Fruit fly (Drosophila melanogaster) whole organism, embryonic: Measurements from ENCODE around the gene sol.

ENCODE experiments used
- Antp ChIP-seq: fragments of 200-800 bp; sonication (Bioruptor generic); optimal IDR thresholded peaks from 3 replicates; lab custom pipeline; 2016; ENCODE audit warnings: missing biosample characterization, missing genetic modification characterization
- BtbVII ChIP-seq: fragments of 200-800 bp; sonication (Bioruptor generic); optimal IDR thresholded peaks from 3 replicates; lab custom pipeline; 2017; ENCODE audit warnings: missing biosample characterization, mild to moderate bottlenecking, missing genetic modification characterization
- CG10209 ChIP-seq: fragments of 200-800 bp; sonication (Bioruptor generic); optimal IDR thresholded peaks from 3 replicates; lab custom pipeline; 2017; ENCODE audit warnings: missing biosample characterization, mild to moderate bottlenecking, missing genetic modification characterization, missing genetic modification reagents
- CG10274 ChIP-seq: fragments of 200-800 bp; sonication (Bioruptor generic); optimal IDR thresholded peaks from 3 replicates; lab custom pipeline; 2017; ENCODE audit warnings: missing biosample characterization, mild to moderate bottlenecking, missing genetic modification characterization
- CG12219 ChIP-seq: fragments of 200-800 bp; sonication (Bioruptor generic); optimal IDR thresholded peaks from 3 replicates; lab custom pipeline; 2018; ENCODE audit warnings: missing biosample characterization, mild to moderate bottlenecking, missing genetic modification characterization
- CG12769 ChIP-seq: fragments of 200-800 bp; sonication (Bioruptor generic); optimal IDR thresholded peaks from 2 replicates; lab custom pipeline; 2019; ENCODE audit warnings: missing biosample characterization, mild to moderate bottlenecking, missing genetic modification characterization, moderate library complexity
- CG14965 ChIP-seq: fragments of 200-800 bp; sonication (Bioruptor generic); optimal IDR thresholded peaks from 2 replicates; lab custom pipeline; 2016; ENCODE audit warnings: missing biosample characterization, missing genetic modification characterization, borderline replicate concordance
- CG15073 ChIP-seq: fragments of 200-800 bp; sonication (Bioruptor generic); optimal IDR thresholded peaks from 2 replicates; lab custom pipeline; 2016; ENCODE audit warnings: missing biosample characterization, missing genetic modification characterization
- CG17359 ChIP-seq: fragments of 200-800 bp; sonication (Bioruptor generic); optimal IDR thresholded peaks from 3 replicates; lab custom pipeline; 2018; ENCODE audit warnings: missing biosample characterization, mild to moderate bottlenecking, missing genetic modification characterization, moderate library complexity
- CG17612 ChIP-seq: fragments of 200-800 bp; sonication (Bioruptor generic); IDR thresholded peaks from 2 replicates; pipeline ENCODE4 v1.3.6; 2022; ENCODE audit warnings: missing biosample characterization, missing genetic modification characterization
- CG30431 ChIP-seq: fragments of 200-800 bp; sonication (Bioruptor generic); optimal IDR thresholded peaks from 2 replicates; lab custom pipeline; 2017; ENCODE audit warnings: missing biosample characterization, missing genetic modification characterization
- CG31224 ChIP-seq: fragments of 200-800 bp; sonication (Bioruptor generic); IDR thresholded peaks from 2 replicates; pipeline ENCODE4 v1.3.6; 2022; ENCODE audit warnings: missing biosample characterization, missing genetic modification characterization
- CG3847 ChIP-seq: fragments of 200-800 bp; sonication (Bioruptor generic); IDR thresholded peaks from 2 replicates; pipeline ENCODE4 v1.3.6; 2022; ENCODE audit warnings: missing biosample characterization, missing genetic modification characterization
- CG4424 ChIP-seq: fragments of 200-800 bp; sonication (Bioruptor generic); optimal IDR thresholded peaks from 3 replicates; lab custom pipeline; 2016; ENCODE audit warnings: missing biosample characterization, missing genetic modification characterization
- CG4820 ChIP-seq: fragments of 200-800 bp; sonication (Bioruptor generic); optimal IDR thresholded peaks from 3 replicates; lab custom pipeline; 2016; ENCODE audit warnings: missing biosample characterization, missing genetic modification characterization
- CG6272 ChIP-seq: fragments of 200-800 bp; sonication (Bioruptor generic); IDR thresholded peaks from 2 replicates; pipeline ENCODE4 v1.3.6; 2022; ENCODE audit warnings: missing biosample characterization, missing genetic modification characterization
- CG6791 ChIP-seq: fragments of 200-800 bp; sonication (Bioruptor generic); IDR thresholded peaks from 3 replicates; pipeline ENCODE4 v1.3.6; 2022; ENCODE audit warnings: missing biosample characterization, missing genetic modification characterization; ENCODE audit not compliant: partially characterized antibody
- CG6854 ChIP-seq: fragments of 200-800 bp; sonication (Bioruptor generic); optimal IDR thresholded peaks from 3 replicates; lab custom pipeline; 2017; ENCODE audit warnings: missing biosample characterization, mild to moderate bottlenecking, missing genetic modification characterization
- CG7556 ChIP-seq: fragments of 200-800 bp; sonication (Bioruptor generic); optimal IDR thresholded peaks from 2 replicates; lab custom pipeline; 2017; ENCODE audit warnings: missing biosample characterization, mild to moderate bottlenecking, missing genetic modification characterization
- CG7745 ChIP-seq: fragments of 200-800 bp; sonication (Bioruptor generic); optimal IDR thresholded peaks from 2 replicates; lab custom pipeline; 2018; ENCODE audit warnings: missing biosample characterization, mild to moderate bottlenecking, missing genetic modification characterization, moderate library complexity
- CG7963 ChIP-seq: fragments of 200-800 bp; sonication (Bioruptor generic); IDR thresholded peaks from 3 replicates; pipeline ENCODE4 v1.3.6; 2022; ENCODE audit warnings: missing biosample characterization, missing genetic modification characterization; ENCODE audit not compliant: partially characterized antibody
- CG8290 ChIP-seq, 3 experiments: fragments of 200-800 bp; sonication (Bioruptor generic); optimal IDR thresholded peaks; 2 replicates each; lab custom pipeline; 2016 to 2019; ENCODE audit warnings: missing biosample characterization in 3 of 3, missing genetic modification characterization in 3 of 3, mild to moderate bottlenecking in 2 of 3, moderate library complexity in 1 of 3
- CG9609 ChIP-seq: fragments of 200-800 bp; sonication (Bioruptor generic); optimal IDR thresholded peaks from 3 replicates; lab custom pipeline; 2016; ENCODE audit warnings: missing biosample characterization, missing genetic modification characterization
- CrebB ChIP-seq: fragments of 200-800 bp; sonication (Bioruptor generic); optimal IDR thresholded peaks from 3 replicates; lab custom pipeline; 2018; ENCODE audit warnings: missing biosample characterization, mild to moderate bottlenecking, missing genetic modification characterization
- Dek ChIP-seq: fragments of 200-800 bp; sonication (Bioruptor generic); optimal IDR thresholded peaks from 3 replicates; lab custom pipeline; 2019; ENCODE audit warnings: missing biosample characterization, mild to moderate bottlenecking, missing genetic modification characterization, moderate library complexity
- Doc3 ChIP-seq: fragments of 200-800 bp; sonication (Bioruptor generic); IDR thresholded peaks from 3 replicates; pipeline ENCODE4 v1.3.6; 2022; ENCODE audit warnings: missing biosample characterization, missing genetic modification characterization; ENCODE audit not compliant: partially characterized antibody
- Dp ChIP-seq: fragments of 200-800 bp; sonication (Bioruptor generic); optimal IDR thresholded peaks from 2 replicates; lab custom pipeline; 2018; ENCODE audit warnings: missing biosample characterization, mild to moderate bottlenecking, missing genetic modification characterization, moderate library complexity
- Fer1 ChIP-seq: fragments of 200-800 bp; sonication (Bioruptor generic); optimal IDR thresholded peaks from 2 replicates; lab custom pipeline; 2017; ENCODE audit warnings: missing biosample characterization, mild to moderate bottlenecking, missing genetic modification characterization
- HHEX ChIP-seq: fragments of 200-800 bp; sonication (Bioruptor generic); optimal IDR thresholded peaks from 3 replicates; lab custom pipeline; 2017; ENCODE audit warnings: missing biosample characterization, mild to moderate bottlenecking, missing genetic modification characterization, missing genetic modification reagents
- HLH4C ChIP-seq: fragments of 200-800 bp; sonication (Bioruptor generic); IDR thresholded peaks from 3 replicates; pipeline ENCODE4 v1.3.6; 2022; ENCODE audit warnings: missing biosample characterization, missing genetic modification characterization; ENCODE audit not compliant: partially characterized antibody
- HmgD ChIP-seq: fragments of 200-800 bp; sonication (Bioruptor generic); optimal IDR thresholded peaks from 3 replicates; lab custom pipeline; 2016; ENCODE audit warnings: missing biosample characterization, missing genetic modification characterization
- Sry-β ChIP-seq: fragments of 200-800 bp; sonication (Bioruptor generic); optimal IDR thresholded peaks from 2 replicates; lab custom pipeline; 2018; ENCODE audit warnings: missing biosample characterization, mild to moderate bottlenecking, missing genetic modification characterization, moderate library complexity
- Vsx1 ChIP-seq: fragments of 200-800 bp; sonication (Bioruptor generic); optimal IDR thresholded peaks from 2 replicates; lab custom pipeline; 2017; ENCODE audit warnings: missing biosample characterization, mild to moderate bottlenecking, missing genetic modification characterization, missing genetic modification reagents
- Xrp1 ChIP-seq: fragments of 200-800 bp; sonication (Bioruptor generic); IDR thresholded peaks from 2 replicates; pipeline ENCODE4 v1.3.6; 2022; ENCODE audit warnings: missing biosample characterization, missing genetic modification characterization
- ab ChIP-seq: fragments of 200-800 bp; sonication (Bioruptor generic); optimal IDR thresholded peaks from 2 replicates; lab custom pipeline; 2016; ENCODE audit warnings: missing biosample characterization, missing genetic modification characterization
- chif ChIP-seq, 2 experiments: fragments of 200-800 bp; sonication (Bioruptor generic); optimal IDR thresholded peaks; 3 replicates each; lab custom pipeline; 2016; ENCODE audit warnings: missing biosample characterization in 2 of 2, missing genetic modification characterization in 2 of 2
- crol ChIP-seq: fragments of 200-800 bp; sonication (Bioruptor generic); IDR thresholded peaks from 2 replicates; pipeline ENCODE4 v1.3.6; 2022; ENCODE audit warnings: missing biosample characterization, missing genetic modification characterization
- danr ChIP-seq: fragments of 200-800 bp; sonication (Bioruptor generic); IDR thresholded peaks from 2 replicates; pipeline ENCODE4 v1.3.6; 2022; ENCODE audit warnings: missing biosample characterization, missing genetic modification characterization
- disco-r ChIP-seq: fragments of 200-800 bp; sonication (Bioruptor generic); optimal IDR thresholded peaks from 2 replicates; lab custom pipeline; 2016; ENCODE audit warnings: missing biosample characterization, missing genetic modification characterization
- ewg ChIP-seq: fragments of 200-800 bp; sonication (Bioruptor generic); optimal IDR thresholded peaks from 3 replicates; lab custom pipeline; 2017; ENCODE audit warnings: mild to moderate bottlenecking, missing biosample characterization, missing genetic modification reagents, missing genetic modification characterization
- fd64A ChIP-seq: fragments of 200-800 bp; sonication (Bioruptor generic); optimal IDR thresholded peaks from 3 replicates; lab custom pipeline; 2018; ENCODE audit warnings: missing biosample characterization, mild to moderate bottlenecking, missing genetic modification characterization
- gcm ChIP-seq: fragments of 200-800 bp; sonication (Bioruptor generic); optimal IDR thresholded peaks from 2 replicates; lab custom pipeline; 2019; ENCODE audit warnings: missing biosample characterization, mild to moderate bottlenecking, missing genetic modification characterization, moderate library complexity
- gem ChIP-seq: fragments of 200-800 bp; sonication (Bioruptor generic); optimal IDR thresholded peaks from 2 replicates; lab custom pipeline; 2019; ENCODE audit warnings: missing biosample characterization, mild to moderate bottlenecking, missing genetic modification characterization, moderate library complexity
- knrl ChIP-seq: fragments of 200-800 bp; sonication (Bioruptor generic); IDR thresholded peaks from 3 replicates; pipeline ENCODE4 v1.3.6; 2022; ENCODE audit warnings: missing biosample characterization, missing genetic modification characterization; ENCODE audit not compliant: partially characterized antibody
- pho ChIP-seq: fragments of 200-800 bp; sonication (Bioruptor generic); optimal IDR thresholded peaks from 2 replicates; lab custom pipeline; 2016; ENCODE audit warnings: missing biosample characterization, missing genetic modification characterization
- pum ChIP-seq: fragments of 200-800 bp; sonication (Bioruptor generic); optimal IDR thresholded peaks from 2 replicates; lab custom pipeline; 2016; ENCODE audit warnings: missing biosample characterization, missing genetic modification characterization
- ro ChIP-seq: fragments of 200-800 bp; sonication (Bioruptor generic); IDR thresholded peaks from 2 replicates; pipeline ENCODE4 v1.3.6; 2022; ENCODE audit warnings: missing biosample characterization, missing genetic modification characterization
- vfl ChIP-seq: fragments of 200-800 bp; sonication (Bioruptor generic); optimal IDR thresholded peaks from 2 replicates; lab custom pipeline; 2016; ENCODE audit warnings: missing biosample characterization, missing genetic modification characterization
- wek ChIP-seq: fragments of 200-800 bp; sonication (Bioruptor generic); optimal IDR thresholded peaks from 3 replicates; lab custom pipeline; 2018; ENCODE audit warnings: missing biosample characterization, mild to moderate bottlenecking, missing genetic modification characterization, moderate library complexity

Gene sol

DNA sequence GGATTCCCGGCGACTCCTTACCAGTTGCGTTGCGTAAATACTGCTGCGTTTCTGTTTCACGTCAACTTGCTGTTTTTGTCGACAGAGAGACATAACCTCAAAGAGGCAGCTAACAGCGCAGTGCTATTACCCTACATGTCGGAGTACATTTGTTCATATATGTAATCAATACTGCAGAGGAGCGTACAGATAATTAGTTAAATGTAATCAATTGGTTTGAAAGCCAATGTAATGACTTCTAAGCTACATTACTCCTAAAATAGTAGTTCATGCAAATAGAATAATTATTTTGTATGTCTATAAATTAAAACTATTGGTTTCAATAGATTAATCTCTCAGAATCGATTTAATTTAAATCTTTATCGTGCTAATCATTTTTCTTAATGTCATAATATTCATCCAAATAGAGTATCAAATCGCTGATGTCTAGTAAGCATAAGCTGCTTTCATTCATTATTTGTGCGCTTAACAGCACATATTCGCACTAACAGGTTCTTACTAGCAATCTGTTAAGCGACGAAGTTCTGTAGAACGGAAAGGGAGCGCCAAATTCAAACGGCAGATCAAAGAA is 30.8 kb upstream of the sol start, which contains the start of the genes SLIRP1 and anox (continued):
- no peak for TF ChIP-seq knrl (GFP tag; lab: Robert Waterston, UW)
- peak; percentile 68 for TF ChIP-seq CG10274 (GFP tag; lab: Kevin White, UChicago)
- peak; percentile 81 for TF ChIP-seq pho (GFP tag; lab: Kevin White, UChicago)
- peak; percentile 71 for TF ChIP-seq pum (GFP tag; lab: Kevin White, UChicago)
- peak; percentile 78 for TF ChIP-seq CrebB (tag; lab: Kevin White, UChicago)
- TF ChIP-seq CG7745 = no peak
- peak; percentile 54 to 79 for TF ChIP-seq chif (GFP tag; optimal IDR thresholded peaks at IDR 0.05; lab: Kevin White, UChicago)
- TF ChIP-seq CG3847 = peak; percentile 80
- TF ChIP-seq CG8290 (GFP tag; optimal IDR thresholded peaks at IDR 0.05; lab: Kevin White, UChicago) = peak; percentile 34
- TF ChIP-seq CG8290 (tag; optimal IDR thresholded peaks at IDR 0.05; lab: Kevin White, UChicago) = peak; percentile 36 to 59
- TF ChIP-seq gem = peak; percentile 95
- TF ChIP-seq Sry-β = peak; percentile 14
- TF ChIP-seq CG6791 (GFP tag; lab: Robert Waterston, UW) = no peak
- peak; percentile 65 for TF ChIP-seq danr (GFP tag; lab: Robert Waterston, UW)
- TF ChIP-seq Doc3 (GFP tag; lab: Robert Waterston, UW) = no peak
- TF ChIP-seq vfl (GFP tag; lab: Kevin White, UChicago) = peak; percentile 69
- peak; percentile 87 for TF ChIP-seq Fer1
- peak; percentile 7 for TF ChIP-seq CG15073 (GFP tag; lab: Kevin White, UChicago)
- peak; percentile 77 for TF ChIP-seq CG6854 (GFP tag; lab: Kevin White, UChicago)
- no peak for TF ChIP-seq CG7963
- TF ChIP-seq Dp (GFP tag; lab: Kevin White, UChicago) = peak; percentile 64
- TF ChIP-seq ab (GFP tag; lab: Kevin White, UChicago) = no peak
- peak; percentile 29; the same call in 1 of the 2 replicates for TF ChIP-seq ro (GFP tag; lab: Robert Waterston, UW)
- TF ChIP-seq CG14965 (GFP tag; lab: Kevin White, UChicago) = no peak
- TF ChIP-seq Dek (tag; lab: Kevin White, UChicago) = peak; percentile 88
- TF ChIP-seq wek (GFP tag; lab: Kevin White, UChicago) = peak; percentile 27
- TF ChIP-seq HLH4C = no peak
- TF ChIP-seq CG10209 = peak; percentile 83
- peak; percentile 83 for TF ChIP-seq CG12219 (GFP tag; lab: Kevin White, UChicago)
- TF ChIP-seq HHEX = peak; percentile 80
- TF ChIP-seq gcm = peak; percentile 86
- TF ChIP-seq CG17359 = peak; percentile 80
- peak; percentile 40 for TF ChIP-seq disco-r (GFP tag; lab: Kevin White, UChicago)
- peak; percentile 72 for TF ChIP-seq CG9609 (GFP tag; lab: Kevin White, UChicago)
- TF ChIP-seq crol = no peak
- peak; percentile 48; the same call in 1 of the 2 replicates for TF ChIP-seq CG6272 (GFP tag; lab: Robert Waterston, UW)
- peak; percentile 65 for TF ChIP-seq Antp (GFP tag; lab: Kevin White, UChicago)
- peak; percentile 87 for TF ChIP-seq Vsx1 (GFP tag; lab: Kevin White, UChicago)
- peak; percentile 92 for TF ChIP-seq CG7556
- TF ChIP-seq CG12769 (tag; lab: Kevin White, UChicago) = peak; percentile 83
- TF ChIP-seq fd64A (GFP tag; lab: Kevin White, UChicago) = peak; percentile 24
- peak; percentile 87 for TF ChIP-seq Xrp1 (GFP tag; lab: Robert Waterston, UW)
- TF ChIP-seq ewg (GFP tag; lab: Kevin White, UChicago) = peak; percentile 75
- no peak for TF ChIP-seq CG17612
- TF ChIP-seq BtbVII (GFP tag; lab: Kevin White, UChicago) = peak; percentile 79
- TF ChIP-seq HmgD (GFP tag; lab: Kevin White, UChicago) = peak; percentile 49
- peak; percentile 70 for TF ChIP-seq CG30431 (GFP tag; lab: Kevin White, UChicago)
- TF ChIP-seq CG31224 (GFP tag; lab: Robert Waterston, UW) = peak; percentile 61
- TF ChIP-seq CG4820 = peak; percentile 72
- TF ChIP-seq CG4424 (GFP tag; lab: Kevin White, UChicago) = peak; percentile 89
